Worm (Caenorhabditis elegans) whole organism, late embryonic: ENCODE results near the gene ttr-9.

ENCODE experiments used
- C38D4.7 ChIP-seq: fragments of 200-800 bp; sonication (Bioruptor generic); optimal IDR thresholded peaks from 2 replicates; lab custom pipeline; 2018; ENCODE audit warnings: mild to moderate bottlenecking, missing genetic modification characterization, moderate library complexity, missing compliant biosample characterization
- F13H6.1 ChIP-seq: sonication (generic microtip); optimal IDR thresholded peaks from 2 replicates; lab custom pipeline; 2016; ENCODE audit warnings: missing genetic modification characterization, missing compliant biosample characterization
- K02D7.2 ChIP-seq: sonication (generic microtip); optimal IDR thresholded peaks from 2 replicates; lab custom pipeline; 2017; ENCODE audit warnings: mild to moderate bottlenecking, missing genetic modification characterization, missing compliant biosample characterization
- Y22D7AL.16 ChIP-seq: sonication (generic microtip); optimal IDR thresholded peaks from 2 replicates; lab custom pipeline; 2016; ENCODE audit warnings: missing genetic modification characterization, missing compliant biosample characterization
- ceh-18 ChIP-seq: sonication (generic microtip); optimal IDR thresholded peaks from 2 replicates; lab custom pipeline; 2016; ENCODE audit warnings: missing genetic modification characterization, missing compliant biosample characterization
- ceh-2 ChIP-seq: sonication (generic microtip); optimal IDR thresholded peaks from 2 replicates; lab custom pipeline; 2016; ENCODE audit warnings: missing genotype, missing genetic modification characterization, missing compliant biosample characterization
- ceh-22 ChIP-seq: sonication (generic microtip); optimal IDR thresholded peaks from 2 replicates; lab custom pipeline; 2017; ENCODE audit warnings: missing biosample characterization, missing genetic modification characterization
- ceh-24 ChIP-seq: sonication (generic microtip); optimal IDR thresholded peaks from 2 replicates; lab custom pipeline; 2016; ENCODE audit warnings: mild to moderate bottlenecking, missing genetic modification characterization, missing compliant biosample characterization
- ceh-31 ChIP-seq: sonication (generic microtip); optimal IDR thresholded peaks from 2 replicates; lab custom pipeline; 2016; ENCODE audit warnings: missing genetic modification characterization, missing compliant biosample characterization
- ceh-45 ChIP-seq: fragments of 200-800 bp; sonication (Bioruptor generic); IDR thresholded peaks from 2 replicates; pipeline ENCODE4 v1.3.6; 2022; ENCODE audit warnings: missing genetic modification reagents, missing genetic modification characterization, missing compliant biosample characterization
- ceh-48 ChIP-seq: sonication (generic microtip); optimal IDR thresholded peaks from 2 replicates; lab custom pipeline; 2016; ENCODE audit warnings: missing genetic modification characterization, inconsistent platforms, missing compliant biosample characterization
- ceh-6 ChIP-seq: fragments of 200-800 bp; sonication (Bioruptor generic); optimal IDR thresholded peaks from 2 replicates; lab custom pipeline; 2018; ENCODE audit warnings: mild to moderate bottlenecking, missing genetic modification characterization, missing compliant biosample characterization
- ceh-9 ChIP-seq: sonication (generic microtip); optimal IDR thresholded peaks from 2 replicates; lab custom pipeline; 2016; ENCODE audit warnings: mild to moderate bottlenecking, missing genetic modification characterization, inconsistent platforms, missing compliant biosample characterization
- che-1 ChIP-seq: sonication (generic microtip); optimal IDR thresholded peaks from 2 replicates; lab custom pipeline; 2016; ENCODE audit warnings: mild to moderate bottlenecking, missing genetic modification characterization, missing compliant biosample characterization
- dmd-4 ChIP-seq: sonication (generic microtip); optimal IDR thresholded peaks from 2 replicates; lab custom pipeline; 2016; ENCODE audit warnings: borderline replicate concordance, missing genetic modification characterization, missing compliant biosample characterization
- dve-1 ChIP-seq: sonication (generic microtip); optimal IDR thresholded peaks from 2 replicates; lab custom pipeline; 2017; ENCODE audit warnings: antibody characterized with exemption, mild to moderate bottlenecking, missing genetic modification characterization, missing compliant biosample characterization
- elt-2 ChIP-seq: sonication (generic microtip); optimal IDR thresholded peaks from 2 replicates; lab custom pipeline; 2016; ENCODE audit warnings: missing genetic modification reagents, missing genetic modification characterization, missing compliant biosample characterization
- ets-4 ChIP-seq: sonication (generic microtip); optimal IDR thresholded peaks from 2 replicates; lab custom pipeline; 2016; ENCODE audit warnings: missing genetic modification characterization, missing compliant biosample characterization
- gmeb-2 ChIP-seq: sonication (generic microtip); optimal IDR thresholded peaks from 2 replicates; lab custom pipeline; 2016; ENCODE audit warnings: missing genetic modification characterization, inconsistent platforms, missing compliant biosample characterization
- hlh-13 ChIP-seq: fragments of 200-800 bp; sonication (Bioruptor generic); optimal IDR thresholded peaks from 2 replicates; lab custom pipeline; 2018; ENCODE audit warnings: mild to moderate bottlenecking, missing genetic modification characterization, missing compliant biosample characterization
- hlh-15 ChIP-seq: sonication (generic microtip); optimal IDR thresholded peaks from 2 replicates; lab custom pipeline; 2016; ENCODE audit warnings: missing genetic modification characterization, missing compliant biosample characterization
- hlh-30 ChIP-seq: sonication (generic microtip); optimal IDR thresholded peaks from 2 replicates; lab custom pipeline; 2017; ENCODE audit warnings: antibody characterized with exemption, missing genetic modification characterization, missing compliant biosample characterization; ENCODE audit not compliant: insufficient read depth
- hlh-6 ChIP-seq: sonication (generic microtip); optimal IDR thresholded peaks from 2 replicates; lab custom pipeline; 2016; ENCODE audit warnings: missing genotype, missing genetic modification characterization, missing compliant biosample characterization
- lim-6 ChIP-seq: sonication (generic microtip); optimal IDR thresholded peaks from 2 replicates; lab custom pipeline; 2016; ENCODE audit warnings: missing genetic modification characterization, missing compliant biosample characterization
- mec-3 ChIP-seq: sonication (generic microtip); optimal IDR thresholded peaks from 2 replicates; lab custom pipeline; 2016; ENCODE audit warnings: borderline replicate concordance, missing genetic modification characterization, missing compliant biosample characterization
- nfya-1 ChIP-seq: sonication (generic microtip); optimal IDR thresholded peaks from 2 replicates; lab custom pipeline; 2017; ENCODE audit warnings: missing genetic modification characterization, mild to moderate bottlenecking, missing compliant biosample characterization, antibody characterized with exemption, moderate library complexity
- nhr-232 ChIP-seq: sonication (generic microtip); optimal IDR thresholded peaks from 2 replicates; lab custom pipeline; 2016; ENCODE audit warnings: missing genetic modification characterization, missing compliant biosample characterization
- npax-4 ChIP-seq: sonication (generic microtip); optimal IDR thresholded peaks from 2 replicates; lab custom pipeline; 2016; ENCODE audit warnings: missing genetic modification characterization, missing compliant biosample characterization
- pax-1 ChIP-seq: fragments of 150-350 bp; optimal IDR thresholded peaks from 2 replicates; lab custom pipeline; 2014; ENCODE audit warnings: missing biosample characterization, missing genetic modification characterization
- pha-4 ChIP-seq: fragments of 150-350 bp; optimal IDR thresholded peaks from 2 replicates; lab custom pipeline; 2018; ENCODE audit warnings: missing biosample characterization, missing genetic modification reagents, missing genetic modification characterization
- pqm-1 ChIP-seq: sonication (generic microtip); optimal IDR thresholded peaks from 2 replicates; lab custom pipeline; 2016; ENCODE audit warnings: missing genetic modification characterization, missing compliant biosample characterization
- ref-2 ChIP-seq: sonication (generic microtip); optimal IDR thresholded peaks from 2 replicates; lab custom pipeline; 2016; ENCODE audit warnings: missing genetic modification characterization, missing compliant biosample characterization
- rnt-1 ChIP-seq: sonication (generic microtip); optimal IDR thresholded peaks from 2 replicates; lab custom pipeline; 2016; ENCODE audit warnings: missing genetic modification characterization, missing compliant biosample characterization
- tbx-2 ChIP-seq: sonication (generic microtip); optimal IDR thresholded peaks from 2 replicates; lab custom pipeline; 2016; ENCODE audit warnings: missing genetic modification characterization, missing compliant biosample characterization
- tbx-7 ChIP-seq: sonication (generic microtip); optimal IDR thresholded peaks from 2 replicates; lab custom pipeline; 2016; ENCODE audit warnings: missing genotype, missing genetic modification characterization, missing compliant biosample characterization
- ttx-3 ChIP-seq: sonication (generic microtip); optimal IDR thresholded peaks from 2 replicates; lab custom pipeline; 2016; ENCODE audit warnings: missing genetic modification reagents, missing genetic modification characterization, missing compliant biosample characterization
- unc-3 ChIP-seq, 2 experiments: fragments of 200-800 bp in 1 of 2; sonication (Bioruptor generic) in 1 of 2; sonication (generic microtip) in 1 of 2; conservative IDR thresholded peaks in 1 of 2; optimal IDR thresholded peaks in 1 of 2; 2 replicates each; pipeline versions ENCODE4 v1.3.6 to Lab custom; 2016 to 2022; ENCODE audit warnings: missing compliant biosample characterization in 2 of 2, missing genetic modification characterization in 2 of 2, missing genetic modification reagents in 1 of 2
- unc-55 ChIP-seq: sonication (generic microtip); optimal IDR thresholded peaks from 2 replicates; lab custom pipeline; 2017; ENCODE audit warnings: missing biosample characterization, missing genetic modification reagents, missing genetic modification characterization
- unc-86 ChIP-seq: sonication (generic microtip); optimal IDR thresholded peaks from 2 replicates; lab custom pipeline; 2016; ENCODE audit warnings: missing genetic modification characterization, missing compliant biosample characterization

ttr-9 gene

DNA sequence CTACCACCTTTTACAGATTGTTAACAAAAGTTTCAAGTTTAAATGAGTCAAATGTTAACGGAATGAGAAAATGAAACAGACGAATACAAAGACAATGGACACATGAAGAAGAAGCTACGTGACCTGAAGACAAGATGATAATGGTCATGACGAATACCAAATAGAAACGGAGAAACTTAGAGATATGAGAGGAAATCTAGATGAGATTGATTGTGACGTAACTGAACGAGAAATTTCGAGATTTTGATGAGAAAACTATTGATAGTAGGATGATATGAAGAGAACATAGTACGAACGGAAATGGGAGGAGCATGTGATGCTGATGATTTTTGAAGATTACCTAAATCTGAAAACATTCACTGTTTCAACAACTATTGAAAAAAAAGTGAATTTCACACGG is 29.0 kb upstream of the ttr-9 start:
- no peak for TF ChIP-seq ref-2
- no peak for TF ChIP-seq tbx-2 (tag; lab: Kevin White, UChicago)
- TF ChIP-seq unc-3 (GFP tag; conservative IDR thresholded peaks at IDR 0.05; lab: Robert Waterston, UW), result no peak
- TF ChIP-seq unc-3 (tag; optimal IDR thresholded peaks at IDR 0.05; lab: Kevin White, UChicago), result no peak
- TF ChIP-seq nfya-1, result no peak
- no peak for TF ChIP-seq ceh-22 (tag; lab: Kevin White, UChicago)
- no peak for TF ChIP-seq hlh-6
- TF ChIP-seq lim-6, result no peak
- TF ChIP-seq che-1 (tag; lab: Kevin White, UChicago), result no peak
- no peak for TF ChIP-seq Y22D7AL.16 (tag; lab: Kevin White, UChicago)
- TF ChIP-seq gmeb-2 (tag; lab: Kevin White, UChicago), result no peak
- TF ChIP-seq dmd-4 (tag; lab: Kevin White, UChicago), result no peak
- no peak for TF ChIP-seq hlh-13
- TF ChIP-seq nhr-232 (tag; lab: Kevin White, UChicago), result no peak
- TF ChIP-seq unc-86, result no peak
- TF ChIP-seq ceh-24 (tag; lab: Kevin White, UChicago), result no peak
- no peak for TF ChIP-seq hlh-15 (tag; lab: Kevin White, UChicago)
- no peak for TF ChIP-seq ceh-2 (tag; lab: Kevin White, UChicago)
- TF ChIP-seq ceh-45 (GFP tag; lab: Robert Waterston, UW), result no peak
- TF ChIP-seq npax-4 (tag; lab: Kevin White, UChicago), result no peak
- no peak for TF ChIP-seq ceh-6

DNA sequence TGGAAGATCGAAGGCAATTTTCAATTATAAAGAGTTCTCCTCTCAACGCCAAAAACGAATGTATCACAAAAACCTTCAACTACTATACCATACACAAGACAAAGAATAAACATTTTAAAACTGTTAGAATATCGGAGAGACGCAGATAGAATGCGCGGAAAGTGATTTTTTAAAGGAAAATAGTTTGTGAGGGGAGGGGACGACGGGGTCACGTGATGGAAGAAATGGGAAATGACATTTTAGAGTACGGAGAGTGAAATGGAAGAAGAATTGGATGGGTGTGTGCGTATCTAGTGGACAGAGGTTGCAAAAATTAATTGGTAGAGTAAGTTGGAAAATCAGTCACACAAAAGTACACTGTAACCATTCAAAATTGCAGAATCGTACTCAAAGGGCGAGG is 28.2 kb upstream of the ttr-9 start:
- peak; percentile 78 for TF ChIP-seq hlh-30 (tag; lab: Kevin White, UChicago)
- TF ChIP-seq elt-2 (tag; lab: Kevin White, UChicago), result no peak

- TF ChIP-seq K02D7.2 (tag; lab: Kevin White, UChicago) (no peak), unc-86 (no peak), ttx-3 (no peak), dmd-4 (tag; lab: Kevin White, UChicago) (no peak), C38D4.7 (no peak), ceh-9 (tag; lab: Kevin White, UChicago) (no peak), ceh-18 (tag; lab: Kevin White, UChicago) (no peak), ets-4 (tag; lab: Kevin White, UChicago) (no peak), pha-4 (tag; lab: Kevin White, UChicago) (no peak), pax-1 (no peak), unc-55 (GFP tag; lab: Kevin White, UChicago) (no peak)
These were observed 26.9 kb upstream of the ttr-9 start, which contains the start of gene F56H11.2 for ce11 chrIV:9533071-9533470. TSS of gene F56H11.2 (minus strand) at chrIV:9533171.

DNA sequence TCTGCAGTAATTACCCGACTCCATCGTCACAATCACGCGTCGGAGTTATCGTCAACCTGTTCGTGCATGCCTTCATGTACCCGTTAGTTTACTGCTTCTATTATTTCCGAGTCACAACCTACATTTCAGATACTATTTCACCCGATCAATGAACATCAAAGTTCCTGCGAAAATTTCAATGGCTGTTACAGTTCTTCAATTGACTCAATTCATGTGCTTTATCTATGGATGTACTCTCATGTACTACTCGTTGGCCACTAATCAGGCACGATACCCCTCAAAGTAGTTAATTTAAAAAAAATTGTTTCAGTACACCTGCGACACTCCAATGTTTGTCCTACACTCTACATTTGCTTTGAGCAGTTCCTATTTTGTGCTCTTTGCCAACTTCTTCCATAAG is 24.6 kb upstream of the ttr-9 start:
- TF ChIP-seq ceh-31 (tag; lab: Kevin White, UChicago), result no peak
- TF ChIP-seq Y22D7AL.16 (tag; lab: Kevin White, UChicago), result no peak
- TF ChIP-seq F13H6.1, result no peak
- TF ChIP-seq mec-3 (tag; lab: Kevin White, UChicago), result no peak
- TF ChIP-seq ceh-48 (tag; lab: Kevin White, UChicago), result no peak
- no peak for TF ChIP-seq pqm-1 (tag; lab: Kevin White, UChicago)
- TF ChIP-seq nfya-1, result no peak
- TF ChIP-seq dve-1 (tag; lab: Kevin White, UChicago), result no peak
- TF ChIP-seq tbx-2 (tag; lab: Kevin White, UChicago), result no peak
- no peak for TF ChIP-seq pha-4 (tag; lab: Kevin White, UChicago)
- TF ChIP-seq tbx-7 (tag; lab: Kevin White, UChicago), result no peak
- no peak for TF ChIP-seq rnt-1 (tag; lab: Kevin White, UChicago)
